Fruit fly (Drosophila melanogaster) S2 (cell line): ENCODE results near the gene CG10550.

Experiments
- CG8478 ChIP-seq: fragments of >200 bp; optimal IDR thresholded peaks from 2 replicates; lab custom pipeline; 2018
- CTCF ChIP-seq, 2 experiments: fragments of >200 bp; optimal IDR thresholded peaks; 2 replicates each; lab custom pipeline; 2018

dm6 chr3R:25331103-25331502 is 22.9 kb upstream of the CG10550 start, which contains the start of gene CHKov2:
- TF ChIP-seq CTCF (optimal IDR thresholded peaks at IDR 0.05; lab: Kevin White, UChicago) (no peak), CG8478 (lab: Kevin White, UChicago) (no peak)
